Worm (Caenorhabditis elegans) whole organism, young adult: ENCODE data around the gene C53D6.11.

Source experiments
- C17E4.6 ChIP-seq: fragments of 200-800 bp; sonication (Bioruptor generic); IDR thresholded peaks from 2 replicates; pipeline ENCODE4 v1.3.6; 2022; ENCODE audit warnings: missing genetic modification reagents, missing genetic modification characterization, missing compliant biosample characterization
- D2030.7 ChIP-seq: fragments of 200-800 bp; sonication (Bioruptor generic); IDR thresholded peaks from 2 replicates; pipeline ENCODE4 v1.3.6; 2022; ENCODE audit warnings: missing genetic modification reagents, missing genetic modification characterization, missing compliant biosample characterization
- F10E7.11 ChIP-seq: sonication (generic microtip); optimal IDR thresholded peaks from 2 replicates; lab custom pipeline; 2017; ENCODE audit warnings: mild to moderate bottlenecking, missing genetic modification characterization, moderate library complexity, missing compliant biosample characterization
- F39B2.1 ChIP-seq: fragments of 200-800 bp; sonication (Bioruptor generic); IDR thresholded peaks from 2 replicates; pipeline ENCODE4 v1.3.6; 2022; ENCODE audit warnings: missing genetic modification reagents, missing genetic modification characterization, missing compliant biosample characterization
- F49E8.2 ChIP-seq: sonication (generic microtip); optimal IDR thresholded peaks from 3 replicates; lab custom pipeline; 2017; ENCODE audit warnings: missing genetic modification characterization, mild to moderate bottlenecking, missing compliant biosample characterization, antibody characterized with exemption, moderate library complexity; ENCODE audit not compliant: insufficient read depth
- Y53F4B.3 ChIP-seq: fragments of 200-800 bp; sonication (Bioruptor generic); IDR thresholded peaks from 2 replicates; pipeline ENCODE4 v1.3.6; 2022; ENCODE audit warnings: missing genetic modification reagents, missing genetic modification characterization, missing compliant biosample characterization
- Y56A3A.18 ChIP-seq: fragments of 200-800 bp; sonication (Bioruptor generic); IDR thresholded peaks from 2 replicates; pipeline ENCODE4 v1.3.6; 2022; ENCODE audit warnings: missing genetic modification reagents, missing genetic modification characterization, missing compliant biosample characterization
- ZK185.1 ChIP-seq: sonication (generic microtip); optimal IDR thresholded peaks from 2 replicates; lab custom pipeline; 2016; ENCODE audit warnings: mild to moderate bottlenecking, missing genetic modification characterization, missing compliant biosample characterization; ENCODE audit not compliant: poor library complexity, severe bottlenecking
- ama-1 ChIP-seq, 3 experiments: fragments of 150-350 bp in 1 of 3; sonication (generic microtip) in 2 of 3; optimal IDR thresholded peaks; 2 replicates each; lab custom pipeline; 2014 to 2018; ENCODE audit warnings: missing biosample characterization in 2 of 3, missing genetic modification characterization in 2 of 3, missing genetic modification reagents in 2 of 3
- atf-7 ChIP-seq: sonication (generic microtip); optimal IDR thresholded peaks from 2 replicates; lab custom pipeline; 2017; ENCODE audit warnings: mild to moderate bottlenecking, missing genetic modification characterization, missing compliant biosample characterization
- ceh-27 ChIP-seq: fragments of 200-800 bp; sonication (Bioruptor generic); optimal IDR thresholded peaks from 2 replicates; lab custom pipeline; 2018; ENCODE audit warnings: mild to moderate bottlenecking, missing genetic modification characterization, moderate library complexity, missing compliant biosample characterization
- dox-1 ChIP-seq: fragments of 200-800 bp; sonication (Bioruptor generic); IDR thresholded peaks from 2 replicates; pipeline ENCODE4 v1.3.6; 2022; ENCODE audit warnings: missing genetic modification reagents, missing genetic modification characterization, missing compliant biosample characterization
- egl-18 ChIP-seq: fragments of 200-800 bp; sonication (Bioruptor generic); IDR thresholded peaks from 2 replicates; pipeline ENCODE4 v1.3.6; 2022; ENCODE audit warnings: missing genetic modification reagents, missing genetic modification characterization, missing compliant biosample characterization
- egrh-3 ChIP-seq: fragments of 200-800 bp; sonication (Bioruptor generic); IDR thresholded peaks from 2 replicates; pipeline ENCODE4 v1.3.6; 2022; ENCODE audit warnings: missing genetic modification reagents, missing genetic modification characterization, missing compliant biosample characterization
- him-1 ChIP-seq: sonication (generic microtip); optimal IDR thresholded peaks from 2 replicates; lab custom pipeline; 2016; ENCODE audit warnings: missing genotype, missing genetic modification reagents, missing genetic modification characterization, missing compliant biosample characterization
- hmg-1.2 ChIP-seq: fragments of 200-800 bp; sonication (Bioruptor generic); IDR thresholded peaks from 2 replicates; pipeline ENCODE4 v1.3.6; 2022; ENCODE audit warnings: missing genetic modification reagents, missing genetic modification characterization, missing compliant biosample characterization
- hmg-20 ChIP-seq: fragments of 200-800 bp; sonication (Bioruptor generic); IDR thresholded peaks from 2 replicates; pipeline ENCODE4 v1.3.6; 2022; ENCODE audit warnings: missing genetic modification reagents, missing genetic modification characterization, missing compliant biosample characterization
- lin-40 ChIP-seq: sonication (generic microtip); optimal IDR thresholded peaks from 2 replicates; lab custom pipeline; 2016; ENCODE audit warnings: missing genetic modification characterization, mild to moderate bottlenecking, missing compliant biosample characterization, missing genotype, missing genetic modification reagents
- lsy-27 ChIP-seq: sonication (generic microtip); optimal IDR thresholded peaks from 2 replicates; lab custom pipeline; 2017; ENCODE audit warnings: missing genetic modification characterization, mild to moderate bottlenecking, missing compliant biosample characterization, antibody characterized with exemption, missing genotype, borderline replicate concordance; ENCODE audit not compliant: insufficient read depth
- madf-6 ChIP-seq: fragments of 200-800 bp; sonication (Bioruptor generic); IDR thresholded peaks from 2 replicates; pipeline ENCODE4 v1.3.6; 2022; ENCODE audit warnings: missing genetic modification reagents, missing genetic modification characterization, missing compliant biosample characterization
- mes-4 ChIP-seq: sonication (generic microtip); optimal IDR thresholded peaks from 2 replicates; lab custom pipeline; 2016; ENCODE audit warnings: missing genotype, missing genetic modification characterization, missing compliant biosample characterization
- nhr-179 ChIP-seq: sonication (generic microtip); optimal IDR thresholded peaks from 2 replicates; lab custom pipeline; 2016; ENCODE audit warnings: mild to moderate bottlenecking, missing genetic modification characterization, missing compliant biosample characterization
- nhr-80 ChIP-seq: sonication (generic microtip); optimal IDR thresholded peaks from 2 replicates; lab custom pipeline; 2016; ENCODE audit warnings: missing genetic modification characterization, missing compliant biosample characterization
- pbrm-1 ChIP-seq: fragments of 200-800 bp; sonication (Bioruptor generic); IDR thresholded peaks from 2 replicates; pipeline ENCODE4 v1.3.6; 2022; ENCODE audit warnings: missing genetic modification reagents, missing genetic modification characterization, missing compliant biosample characterization
- rcor-1 ChIP-seq: fragments of 200-800 bp; sonication (Bioruptor generic); IDR thresholded peaks from 2 replicates; pipeline ENCODE4 v1.3.6; 2022; ENCODE audit warnings: missing genetic modification reagents, missing genetic modification characterization, missing compliant biosample characterization
- somi-1 ChIP-seq: fragments of 200-800 bp; sonication (Bioruptor generic); optimal IDR thresholded peaks from 2 replicates; lab custom pipeline; 2018; ENCODE audit warnings: mild to moderate bottlenecking, missing genetic modification characterization, missing compliant biosample characterization
- sptf-2 ChIP-seq: fragments of 200-800 bp; sonication (Bioruptor generic); optimal IDR thresholded peaks from 2 replicates; lab custom pipeline; 2018; ENCODE audit warnings: mild to moderate bottlenecking, missing genetic modification characterization, missing compliant biosample characterization
- tbp1 ChIP-seq: fragments of 200-800 bp; sonication (Bioruptor generic); optimal IDR thresholded peaks from 2 replicates; lab custom pipeline; 2018; ENCODE audit warnings: mild to moderate bottlenecking, missing genetic modification characterization, missing compliant biosample characterization
- ztf-22 ChIP-seq: fragments of 200-800 bp; sonication (Bioruptor generic); optimal IDR thresholded peaks from 2 replicates; lab custom pipeline; 2018; ENCODE audit warnings: mild to moderate bottlenecking, missing genetic modification characterization, moderate library complexity, missing compliant biosample characterization
- ztf-26 ChIP-seq: sonication (generic microtip); optimal IDR thresholded peaks from 2 replicates; lab custom pipeline; 2017; ENCODE audit warnings: missing genetic modification characterization, missing compliant biosample characterization
- ztf-3 ChIP-seq: fragments of 200-800 bp; sonication (Bioruptor generic); optimal IDR thresholded peaks from 2 replicates; lab custom pipeline; 2018; ENCODE audit warnings: mild to moderate bottlenecking, missing genetic modification characterization, missing compliant biosample characterization
- ztf-6 ChIP-seq: fragments of 200-800 bp; sonication (Bioruptor generic); IDR thresholded peaks from 2 replicates; pipeline ENCODE4 v1.3.6; 2022; ENCODE audit warnings: missing genetic modification reagents, missing genetic modification characterization, missing compliant biosample characterization

The C53D6.11 gene

DNA sequence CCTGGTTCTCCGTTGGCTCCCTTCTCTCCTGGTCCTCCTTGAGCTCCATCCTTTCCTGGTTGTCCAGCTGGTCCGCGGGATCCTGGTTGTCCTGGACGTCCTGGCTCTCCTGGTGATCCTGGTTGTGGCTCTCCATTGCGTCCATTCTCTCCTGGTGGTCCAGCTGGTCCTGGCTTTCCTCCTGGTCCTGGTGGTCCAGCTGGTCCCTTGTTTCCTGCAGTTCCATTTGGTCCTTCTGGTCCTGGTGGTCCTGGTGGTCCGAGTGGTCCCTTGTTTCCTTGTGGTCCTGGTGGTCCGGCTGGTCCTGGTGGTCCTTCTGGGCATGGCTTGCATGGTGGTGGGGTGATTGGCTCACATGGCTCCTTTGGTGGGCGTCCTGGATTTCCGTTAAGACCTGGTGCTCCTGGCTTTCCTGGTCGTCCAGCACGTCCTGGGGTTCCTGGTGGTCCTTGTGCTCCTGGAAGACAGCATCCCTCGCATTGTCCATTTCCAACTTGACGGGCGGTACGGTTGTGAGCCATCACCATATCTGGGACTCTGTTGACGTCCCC, 31.2 kb upstream of the C53D6.11 start (continued):
- TF ChIP-seq dox-1 (GFP tag; lab: Robert Waterston, UW): 0 out of 2 replicates have a peak, but pooled peaks have one; percentile 16
- no peak for TF ChIP-seq nhr-179 (tag; lab: Kevin White, UChicago)

DNA sequence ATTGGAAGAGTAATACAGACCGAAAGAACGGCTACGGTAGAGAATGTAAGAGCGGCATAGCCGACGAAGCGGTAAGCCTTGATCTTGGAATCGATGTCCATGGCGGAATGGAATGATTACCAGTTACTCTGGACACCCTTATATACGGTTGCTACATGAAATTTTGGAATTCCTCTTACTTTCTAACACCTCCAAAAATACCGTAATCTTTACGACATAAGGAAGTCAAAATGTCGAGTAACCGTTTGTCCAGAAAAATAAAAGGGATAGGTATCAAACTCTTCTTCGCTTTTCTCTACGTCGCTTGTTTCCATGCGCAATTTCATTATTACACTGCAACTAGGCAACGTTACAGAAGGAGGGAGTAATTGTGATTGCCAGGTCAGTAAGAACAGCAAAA, 30.7 kb upstream of the C53D6.11 start, which contains the start of gene col-119:
Gene col-119 (minus strand): TSS at position 101 of the 400 bp plus-strand sequence.
- TF ChIP-seq F10E7.11: no peak
- TF ChIP-seq ceh-27: no peak
- TF ChIP-seq sptf-2: no peak
- TF ChIP-seq nhr-80 (tag; lab: Kevin White, UChicago): peak; percentile 0
- TF ChIP-seq pbrm-1 (GFP tag; lab: Robert Waterston, UW): no peak
- TF ChIP-seq lsy-27 (tag; lab: Kevin White, UChicago): no peak
- no peak for TF ChIP-seq ama-1 (optimal IDR thresholded peaks at IDR 0.05; lab: Kevin White, UChicago)
- TF ChIP-seq ama-1 (GFP tag; optimal IDR thresholded peaks at IDR 0.05; lab: Kevin White, UChicago): no peak
- TF ChIP-seq lin-40 (tag; lab: Kevin White, UChicago): peak; percentile 34
- TF ChIP-seq ztf-22: no peak

DNA sequence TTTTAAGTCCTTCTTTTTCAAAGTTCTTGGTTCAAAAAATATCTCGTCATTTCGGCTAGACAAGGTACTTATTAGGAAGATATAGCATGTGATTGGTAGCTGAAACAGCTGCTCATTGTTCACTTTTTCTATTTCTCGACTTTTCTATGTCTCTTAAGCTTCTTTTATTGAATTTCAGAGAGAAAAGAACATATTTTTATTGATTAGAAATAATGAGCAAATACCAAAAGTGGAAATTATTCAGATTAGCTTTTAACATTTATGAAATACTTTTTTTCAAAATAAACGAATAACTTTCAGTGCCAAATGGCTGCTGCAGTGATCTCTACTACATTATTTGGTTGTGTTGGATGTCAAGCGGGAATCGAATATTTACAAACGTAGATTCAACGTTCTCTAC, 25.8 kb upstream of the C53D6.11 start, which contains the start of gene nstp-1:
Gene nstp-1 (plus strand): TSS at position 301 of the 400 bp plus-strand sequence.
- no peak for TF ChIP-seq ztf-6 (GFP tag; lab: Robert Waterston, UW)

DNA sequence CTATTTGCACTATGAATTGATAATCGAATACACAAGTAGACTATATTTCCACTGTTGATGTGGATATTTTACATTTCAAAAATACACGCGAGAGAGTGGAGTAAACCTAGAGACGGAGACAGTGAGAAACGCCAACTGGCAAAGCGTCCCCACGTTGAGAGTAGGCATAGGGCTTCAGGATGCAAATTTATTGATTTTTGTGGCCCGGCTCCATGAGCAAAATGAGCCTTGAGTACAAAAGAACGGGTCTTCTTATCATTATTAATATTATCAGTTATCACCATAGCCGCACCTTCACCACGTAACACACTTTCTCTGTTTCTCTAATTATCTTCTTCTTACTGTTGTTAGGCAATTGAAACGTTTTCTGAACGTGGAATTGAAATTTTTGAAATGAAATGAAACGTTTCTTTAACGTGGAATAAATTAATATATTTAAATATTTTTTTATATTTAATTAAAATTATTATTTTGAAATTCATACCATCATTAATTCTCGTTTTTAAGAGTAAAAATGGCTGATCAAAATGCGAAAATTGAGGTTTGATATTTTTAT, 23.5 kb upstream of the C53D6.11 start, which contains the start of gene bre-1:
Gene bre-1 (plus strand): TSS at position 506 of the 556 bp plus-strand sequence.
- TF ChIP-seq hmg-1.2 (GFP tag; lab: Robert Waterston, UW): peak; percentile 82
- TF ChIP-seq egl-18: no peak
- TF ChIP-seq nhr-80 (tag; lab: Kevin White, UChicago): peak; percentile 31

DNA sequence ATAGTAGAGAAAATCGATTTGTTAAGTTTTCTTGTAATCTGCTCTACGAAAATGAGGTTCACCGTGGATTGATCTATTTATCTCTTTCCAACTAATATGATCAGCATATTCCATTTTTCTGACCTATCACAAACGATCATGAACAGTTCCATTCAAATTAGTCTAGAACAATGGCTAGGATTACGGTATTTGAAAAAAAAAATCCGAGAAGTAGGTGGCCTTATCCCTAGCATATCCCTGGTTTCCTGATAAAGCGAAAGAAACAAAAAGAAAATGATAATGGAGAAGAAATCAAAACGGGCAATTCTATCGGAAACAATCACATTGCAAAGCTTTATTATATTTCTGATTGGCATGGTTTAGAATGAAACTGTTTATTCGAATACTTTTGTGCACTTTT, 17.6 kb upstream of the C53D6.11 start, which contains the start of gene mltn-12:
Gene mltn-12 (plus strand): TSS at position 301 of the 400 bp plus-strand sequence.
- TF ChIP-seq tbp1 (GFP tag; lab: Kevin White, UChicago) (no peak), him-1 (tag; lab: Kevin White, UChicago) (no peak), mes-4 (tag; lab: Kevin White, UChicago) (no peak), madf-6 (GFP tag; lab: Robert Waterston, UW) (no peak), somi-1 (no peak), sptf-2 (no peak), rcor-1 (GFP tag; lab: Robert Waterston, UW) (no peak), egrh-3 (GFP tag; lab: Robert Waterston, UW) (no peak), ztf-3 (GFP tag; lab: Kevin White, UChicago) (no peak), F49E8.2 (no peak), Y53F4B.3 (GFP tag; lab: Robert Waterston, UW) (no peak), D2030.7 (GFP tag; lab: Robert Waterston, UW) (no peak), F39B2.1 (no peak), ZK185.1 (tag; lab: Kevin White, UChicago) (no peak), nhr-179 (tag; lab: Kevin White, UChicago) (no peak), atf-7 (tag; lab: Kevin White, UChicago) (no peak), Y56A3A.18 (GFP tag; lab: Robert Waterston, UW) (no peak), ztf-26 (no peak), hmg-20 (GFP tag; lab: Robert Waterston, UW) (no peak), C17E4.6 (GFP tag; lab: Robert Waterston, UW) (no peak)
